Fruit fly (Drosophila melanogaster) whole organism: ENCODE results near the gene Gr93c.

Source experiments
- CG8478 ChIP-seq: fragments of >200 bp; optimal IDR thresholded peaks from 2 replicates; lab custom pipeline; 2018; ENCODE audit warnings: inconsistent platforms
- usp ChIP-seq: fragments of >200 bp; optimal IDR thresholded peaks from 2 replicates; lab custom pipeline; 2017; ENCODE audit warnings: missing biosample characterization, missing genetic modification characterization, mixed read lengths

- no peak for TF ChIP-seq CG8478 (lab: Kevin White, UChicago)
- TF ChIP-seq usp (GFP tag; lab: Kevin White, UChicago), result no peak
Measured at dm6 chr3R:21807264-21807663, 37.8 kb downstream of the Gr93c start.
